Worm (Caenorhabditis elegans) whole organism, mixed stage, embryonic: ENCODE results near the gene H14E04.3.

Experiments
- M03D4.4 ChIP-seq: sonication (generic microtip); optimal IDR thresholded peaks from 2 replicates; lab custom pipeline; 2017; ENCODE audit warnings: mild to moderate bottlenecking, missing genetic modification characterization, missing compliant biosample characterization
- bed-3 ChIP-seq: fragments of 200-800 bp; sonication (Bioruptor generic); optimal IDR thresholded peaks from 3 replicates; lab custom pipeline; 2018; ENCODE audit warnings: mild to moderate bottlenecking, missing genetic modification characterization, moderate library complexity, missing compliant biosample characterization
- blmp-1 ChIP-seq: fragments of 150-350 bp; optimal IDR thresholded peaks from 2 replicates; lab custom pipeline; 2014; ENCODE audit warnings: missing biosample characterization, missing genetic modification characterization
- ceh-39 ChIP-seq: fragments of 150-350 bp; optimal IDR thresholded peaks from 2 replicates; lab custom pipeline; 2014; ENCODE audit warnings: missing biosample characterization, missing genetic modification characterization
- ceh-43 ChIP-seq: fragments of 200-800 bp; sonication (Bioruptor generic); optimal IDR thresholded peaks from 2 replicates; lab custom pipeline; 2018; ENCODE audit warnings: mild to moderate bottlenecking, missing genetic modification characterization, moderate library complexity, missing compliant biosample characterization
- ceh-83 ChIP-seq: fragments of 200-800 bp; sonication (Bioruptor generic); optimal IDR thresholded peaks from 2 replicates; lab custom pipeline; 2018; ENCODE audit warnings: mild to moderate bottlenecking, missing genetic modification characterization, missing compliant biosample characterization
- ces-1 ChIP-seq: fragments of 150-350 bp; optimal IDR thresholded peaks from 2 replicates; lab custom pipeline; 2014; ENCODE audit warnings: missing biosample characterization, missing genetic modification reagents, missing genetic modification characterization
- cnd-1 ChIP-seq: fragments of 200-800 bp; sonication (Bioruptor generic); optimal IDR thresholded peaks from 2 replicates; lab custom pipeline; 2018; ENCODE audit warnings: mild to moderate bottlenecking, missing genetic modification characterization, missing compliant biosample characterization
- drap-1 ChIP-seq: fragments of 200-800 bp; sonication (Bioruptor generic); optimal IDR thresholded peaks from 3 replicates; lab custom pipeline; 2018; ENCODE audit warnings: mild to moderate bottlenecking, missing genetic modification characterization, missing compliant biosample characterization
- elt-3 ChIP-seq: fragments of 150-350 bp; optimal IDR thresholded peaks from 2 replicates; lab custom pipeline; 2014; ENCODE audit warnings: missing biosample characterization, missing genetic modification characterization
- ham-2 ChIP-seq: fragments of 200-800 bp; sonication (Bioruptor generic); optimal IDR thresholded peaks from 2 replicates; lab custom pipeline; 2018; ENCODE audit warnings: mild to moderate bottlenecking, missing genetic modification characterization, missing compliant biosample characterization
- hlh-1 ChIP-seq: fragments of 150-350 bp; optimal IDR thresholded peaks from 2 replicates; lab custom pipeline; 2014; ENCODE audit warnings: missing biosample characterization, missing genetic modification reagents, missing genetic modification characterization
- lin-13 ChIP-seq: fragments of 150-350 bp; optimal IDR thresholded peaks from 2 replicates; lab custom pipeline; 2014; ENCODE audit warnings: missing biosample characterization, missing genetic modification characterization
- lsy-2 ChIP-seq: fragments of 150-350 bp; optimal IDR thresholded peaks from 2 replicates; lab custom pipeline; 2014; ENCODE audit warnings: missing biosample characterization, missing genetic modification characterization
- mab-5 ChIP-seq: fragments of 150-350 bp; optimal IDR thresholded peaks from 2 replicates; lab custom pipeline; 2014; ENCODE audit warnings: missing biosample characterization, missing genetic modification characterization
- mep-1 ChIP-seq: fragments of 150-350 bp; optimal IDR thresholded peaks from 2 replicates; lab custom pipeline; 2017; ENCODE audit warnings: missing biosample characterization, missing genetic modification reagents, missing genetic modification characterization, inconsistent platforms
- mls-2 ChIP-seq: sonication (generic microtip); optimal IDR thresholded peaks from 2 replicates; lab custom pipeline; 2016; ENCODE audit warnings: mild to moderate bottlenecking, missing genetic modification characterization, moderate library complexity, missing compliant biosample characterization
- nhr-12 ChIP-seq: fragments of 150-350 bp; optimal IDR thresholded peaks from 2 replicates; lab custom pipeline; 2014; ENCODE audit warnings: missing biosample characterization, missing genetic modification characterization
- nhr-2 ChIP-seq: fragments of 150-350 bp; optimal IDR thresholded peaks from 2 replicates; lab custom pipeline; 2014; ENCODE audit warnings: missing biosample characterization, missing genetic modification characterization
- nhr-237 ChIP-seq: fragments of 150-350 bp; optimal IDR thresholded peaks from 2 replicates; lab custom pipeline; 2014; ENCODE audit warnings: missing biosample characterization, missing genetic modification characterization
- nhr-76 ChIP-seq: sonication (generic microtip); optimal IDR thresholded peaks from 2 replicates; lab custom pipeline; 2017; ENCODE audit warnings: missing biosample characterization, missing genetic modification characterization
- sem-2 ChIP-seq: fragments of 200-800 bp; sonication (Bioruptor generic); optimal IDR thresholded peaks from 2 replicates; lab custom pipeline; 2018; ENCODE audit warnings: mild to moderate bottlenecking, missing genetic modification characterization, missing compliant biosample characterization
- snpc-4 ChIP-seq: fragments of 150-350 bp; optimal IDR thresholded peaks from 2 replicates; lab custom pipeline; 2014; ENCODE audit warnings: missing biosample characterization, missing genetic modification characterization
- sptf-1 ChIP-seq: sonication (generic microtip); optimal IDR thresholded peaks from 2 replicates; lab custom pipeline; 2017; ENCODE audit warnings: mild to moderate bottlenecking, missing genetic modification characterization, moderate library complexity, missing compliant biosample characterization
- tbx-8 ChIP-seq: fragments of 200-800 bp; sonication (Bioruptor generic); optimal IDR thresholded peaks from 2 replicates; lab custom pipeline; 2018; ENCODE audit warnings: mild to moderate bottlenecking, missing genetic modification characterization, moderate library complexity, missing compliant biosample characterization
- unc-120 ChIP-seq: sonication (generic microtip); optimal IDR thresholded peaks from 2 replicates; lab custom pipeline; 2017; ENCODE audit warnings: missing genetic modification characterization, missing compliant biosample characterization; ENCODE audit not compliant: poor library complexity, severe bottlenecking
- unc-39 ChIP-seq: fragments of 150-350 bp; optimal IDR thresholded peaks from 2 replicates; lab custom pipeline; 2014; ENCODE audit warnings: missing biosample characterization, missing genetic modification characterization
- zip-8 ChIP-seq: fragments of 150-350 bp; optimal IDR thresholded peaks from 2 replicates; lab custom pipeline; 2014; ENCODE audit warnings: missing biosample characterization, missing genetic modification characterization
- ztf-11 ChIP-seq: fragments of 150-350 bp; optimal IDR thresholded peaks from 2 replicates; lab custom pipeline; 2014; ENCODE audit warnings: missing biosample characterization, missing genetic modification characterization

Gene H14E04.3

DNA sequence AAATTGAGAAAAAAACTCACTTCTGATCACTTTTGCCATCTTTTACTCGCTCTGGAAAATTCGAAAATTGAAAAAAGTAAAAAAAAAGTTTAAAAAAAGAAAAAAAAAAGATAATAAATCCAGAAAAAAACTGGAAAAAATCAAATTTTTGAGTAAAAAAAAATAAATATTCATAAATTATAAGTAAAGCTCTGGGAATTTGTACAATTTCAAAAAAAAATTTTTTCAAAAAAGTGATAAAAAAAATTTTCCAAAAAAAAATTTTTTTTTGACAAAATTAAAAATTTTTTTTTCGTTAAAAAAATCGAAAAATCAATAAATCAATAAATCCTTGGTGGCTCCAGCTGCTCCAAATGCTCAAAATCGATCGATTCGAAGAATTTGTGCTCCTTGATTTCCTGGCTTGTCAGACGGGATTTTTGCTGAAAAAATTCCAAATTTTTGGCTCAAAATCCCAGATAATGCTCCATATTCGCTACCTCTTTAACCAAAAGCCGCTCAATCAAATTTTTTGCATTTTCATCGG, 24.6 kb upstream of the H14E04.3 start, which contains the start of gene mrpl-30:
Gene mrpl-30, minus strand, starts transcription at position 51 of the 526 bp plus-strand sequence.
- TF ChIP-seq cnd-1 (tag; lab: Kevin White, UChicago) (no peak), ztf-11 (tag; lab: Kevin White, UChicago) (no peak), mls-2 (tag; lab: Kevin White, UChicago) (no peak), snpc-4 (tag; lab: Kevin White, UChicago) (no peak), ceh-43 (GFP tag; lab: Kevin White, UChicago) (no peak), bed-3 (GFP tag; lab: Kevin White, UChicago) (no peak), ceh-39 (tag; lab: Kevin White, UChicago) (no peak), tbx-8 (no peak), mep-1 (tag; lab: Kevin White, UChicago) (no peak), hlh-1 (tag; lab: Kevin White, UChicago) (no peak), mab-5 (tag; lab: Kevin White, UChicago) (no peak), sem-2 (GFP tag; lab: Kevin White, UChicago) (no peak)

DNA sequence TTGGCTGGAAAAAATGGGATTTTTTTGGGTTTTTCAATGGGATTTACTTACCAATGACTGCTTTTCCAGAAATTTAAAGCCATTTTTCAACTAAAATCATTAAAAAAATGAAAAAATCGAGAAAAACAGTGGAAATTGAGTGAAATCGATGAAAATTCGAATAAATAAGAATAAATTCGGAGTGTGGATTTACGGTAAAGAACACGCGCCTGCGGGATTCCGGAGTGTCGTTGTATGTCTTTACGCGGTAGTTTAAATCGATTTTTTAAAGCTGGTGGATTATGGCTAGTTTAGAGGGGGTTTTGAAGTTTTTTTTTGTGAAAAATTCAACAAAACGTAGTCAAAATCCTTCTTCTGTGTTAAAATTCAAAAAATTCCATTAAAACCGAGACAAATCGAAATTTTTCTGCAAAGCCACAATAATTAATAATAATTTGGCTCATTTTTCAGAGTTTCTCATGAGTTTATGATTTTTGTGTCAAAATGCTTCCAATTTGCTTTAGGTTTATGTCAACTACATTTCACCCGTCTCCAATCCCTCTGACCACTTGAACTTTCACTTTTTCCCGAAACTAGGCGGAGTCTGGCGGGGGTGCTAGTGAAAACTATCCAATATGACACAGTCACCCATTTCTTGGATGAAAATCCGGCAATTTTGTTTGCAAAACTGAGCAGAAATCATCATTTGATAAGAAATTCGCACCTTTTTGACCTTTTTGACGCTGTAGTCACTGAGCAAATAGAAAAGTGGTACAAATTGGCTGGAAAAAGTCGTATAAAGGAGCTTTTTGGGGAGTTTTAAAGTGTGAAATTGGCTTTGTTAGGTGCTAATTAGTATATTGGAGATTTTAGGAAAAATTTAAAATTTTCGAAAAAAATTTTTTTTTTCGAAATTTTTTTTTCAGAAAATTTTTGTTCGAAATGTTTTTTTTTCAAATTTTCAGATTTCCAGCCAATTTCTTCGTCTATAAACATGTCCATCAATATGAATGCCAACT, 15.0 kb upstream of the H14E04.3 start, which contains the start of the genes cic-1 and strm-1:
Gene cic-1, minus strand, starts transcription at position 96 of the 998 bp plus-strand sequence.
Gene strm-1, plus strand, starts transcription at position 945 of the 998 bp plus-strand sequence.
- TF ChIP-seq lin-13 (tag; lab: Kevin White, UChicago) (peak; percentile 30), nhr-237 (peak; percentile 20), M03D4.4 (tag; lab: Kevin White, UChicago) (no peak), mab-5 (tag; lab: Kevin White, UChicago) (peak; percentile 11), ces-1 (GFP tag; lab: Kevin White, UChicago) (peak; percentile 77), mls-2 (tag; lab: Kevin White, UChicago) (no peak), lsy-2 (peak; percentile 51), blmp-1 (tag; lab: Kevin White, UChicago) (peak; percentile 94), ham-2 (GFP tag; lab: Kevin White, UChicago) (peak; percentile 40), unc-39 (tag; lab: Kevin White, UChicago) (no peak), unc-120 (tag; lab: Kevin White, UChicago) (peak; percentile 38)

DNA sequence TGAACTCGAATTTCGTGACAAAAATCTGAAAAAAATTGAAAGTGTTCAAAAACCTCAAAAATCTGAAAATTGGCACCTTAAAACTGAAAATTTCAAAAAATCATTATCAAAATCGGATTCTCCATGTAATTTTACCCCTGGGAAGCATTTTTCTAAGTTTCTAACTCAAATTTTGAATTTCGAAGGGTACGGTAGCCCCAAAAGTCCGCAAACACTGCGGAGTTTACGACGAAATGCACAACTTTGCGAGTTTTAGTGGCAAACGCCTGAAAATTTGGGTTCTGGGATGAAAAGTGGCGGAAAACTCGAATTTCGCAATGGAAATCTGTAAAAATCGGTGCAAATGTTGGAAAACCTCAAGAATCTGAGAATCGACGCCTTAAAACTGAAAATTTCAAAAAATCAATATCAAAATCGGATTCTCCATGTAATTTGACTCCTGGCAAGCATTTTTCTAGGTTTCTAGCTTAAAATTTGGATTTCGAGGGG, 7.3 kb upstream of the H14E04.3 start:
- TF ChIP-seq lsy-2: peak; percentile 53
- peak; percentile 9 for TF ChIP-seq lin-13 (tag; lab: Kevin White, UChicago)
- TF ChIP-seq ztf-11 (tag; lab: Kevin White, UChicago): no peak

DNA sequence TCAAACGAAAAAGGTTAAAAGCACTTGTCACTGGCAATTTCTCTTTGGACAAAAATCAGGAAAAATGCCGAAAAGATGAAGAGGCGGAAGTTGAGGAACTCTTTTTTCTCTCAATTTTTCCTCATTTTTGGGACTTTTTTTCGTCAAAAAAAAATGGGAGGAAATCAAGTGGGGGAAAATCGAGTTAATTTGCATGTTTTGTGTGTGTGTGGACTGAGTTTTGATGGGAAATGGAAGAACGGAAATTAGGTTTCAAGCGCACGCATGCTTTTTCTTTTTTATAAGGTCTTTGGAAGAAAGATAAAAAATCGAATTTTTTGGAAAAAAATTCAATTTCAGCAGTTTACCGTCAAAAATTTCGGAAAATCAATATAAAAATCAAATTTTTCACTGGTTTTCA, 5.3 kb upstream of the H14E04.3 start:
- TF ChIP-seq unc-39 (tag; lab: Kevin White, UChicago) (no peak), ces-1 (GFP tag; lab: Kevin White, UChicago) (peak; percentile 76)

DNA sequence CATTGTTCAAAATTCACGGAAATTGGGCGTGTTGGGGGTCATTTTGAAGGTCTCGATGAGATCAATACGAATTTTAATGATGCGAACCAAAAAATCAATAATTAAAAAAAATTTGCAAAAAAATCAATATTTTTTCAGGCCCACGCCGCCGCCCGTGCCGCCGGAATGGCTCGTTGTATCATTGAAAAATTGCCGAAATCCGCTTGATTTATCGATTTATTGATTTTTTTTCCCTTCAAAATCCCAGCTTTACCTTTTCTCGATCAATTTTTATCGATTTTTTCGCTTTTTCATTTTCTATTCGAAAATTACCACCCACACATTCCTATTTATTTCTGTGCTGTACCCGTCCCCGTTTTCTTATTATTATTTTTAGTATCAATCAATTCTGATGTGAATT, 2.0 kb downstream of the H14E04.3 start:
- no peak for TF ChIP-seq cnd-1 (tag; lab: Kevin White, UChicago)
- no peak for TF ChIP-seq ceh-83 (GFP tag; lab: Kevin White, UChicago)
- no peak for TF ChIP-seq blmp-1 (tag; lab: Kevin White, UChicago)
- no peak for TF ChIP-seq mab-5 (tag; lab: Kevin White, UChicago)
- no peak for TF ChIP-seq tbx-8
- TF ChIP-seq nhr-2 (tag; lab: Kevin White, UChicago): no peak
- TF ChIP-seq sptf-1: no peak
- TF ChIP-seq unc-39 (tag; lab: Kevin White, UChicago): no peak
- TF ChIP-seq elt-3 (tag; lab: Kevin White, UChicago): no peak
- no peak for TF ChIP-seq zip-8 (tag; lab: Kevin White, UChicago)
- TF ChIP-seq nhr-12: no peak
- no peak for TF ChIP-seq lin-13 (tag; lab: Kevin White, UChicago)
- no peak for TF ChIP-seq mls-2 (tag; lab: Kevin White, UChicago)
- TF ChIP-seq ceh-43 (GFP tag; lab: Kevin White, UChicago): no peak
- no peak for TF ChIP-seq nhr-237
- no peak for TF ChIP-seq nhr-76
- TF ChIP-seq M03D4.4 (tag; lab: Kevin White, UChicago): no peak
- TF ChIP-seq drap-1 (GFP tag; lab: Kevin White, UChicago): no peak
